Worm (Caenorhabditis elegans): ENCODE results near the gene pdl-1.

DNA sequence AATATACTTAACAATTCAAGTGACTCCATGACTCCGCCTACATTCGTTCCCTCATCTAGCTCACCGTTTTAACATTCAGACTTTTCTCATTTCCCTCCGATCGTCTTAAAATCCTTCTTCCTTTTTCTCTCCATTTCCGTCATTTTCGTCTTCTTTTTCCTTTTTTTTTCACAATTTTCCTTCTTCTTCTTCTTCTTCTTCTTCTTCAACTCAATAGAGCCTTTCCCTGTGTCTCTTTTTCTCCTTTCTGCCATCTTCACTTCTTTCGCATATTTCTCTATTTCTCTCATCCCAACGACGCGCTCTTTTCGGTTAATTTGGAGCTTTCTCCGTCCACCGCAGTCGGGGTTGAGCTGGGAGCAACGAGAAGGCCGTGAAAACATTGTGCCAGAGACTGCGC is 971 bp upstream of the pdl-1 start:
- TF ChIP-seq aptf-3 (GFP tag; IDR thresholded peaks at IDR 0.05) = no peak
- no peak for TF ChIP-seq him-1 (tag; optimal IDR thresholded peaks at IDR 0.05)
- no peak for TF ChIP-seq F39B2.1 (GFP tag; IDR thresholded peaks at IDR 0.05)
- TF ChIP-seq nfya-1 (tag; optimal IDR thresholded peaks at IDR 0.05; ENCODE audit: borderline replicate concordance, insufficient read depth) = no peak

Data from whole organism, young adult.